Worm (Caenorhabditis elegans) whole organism, L3 larva: ENCODE measurements around the gene C07A9.13.

Experiments
- R02D3.7 ChIP-seq: fragments of 150-350 bp; optimal IDR thresholded peaks from 2 replicates; lab custom pipeline; 2014; ENCODE audit warnings: missing biosample characterization, missing genetic modification characterization
- ZK546.5 ChIP-seq: sonication (generic microtip); optimal IDR thresholded peaks from 2 replicates; lab custom pipeline; 2017; ENCODE audit warnings: missing biosample characterization, missing genetic modification characterization
- aly-2 ChIP-seq: fragments of 150-350 bp; optimal IDR thresholded peaks from 2 replicates; lab custom pipeline; 2014; ENCODE audit warnings: missing biosample characterization, missing genetic modification characterization
- ama-1 ChIP-seq: fragments of 150-350 bp; optimal IDR thresholded peaks from 2 replicates; lab custom pipeline; 2018
- ceh-16 ChIP-seq: sonication (generic microtip); optimal IDR thresholded peaks from 2 replicates; lab custom pipeline; 2017; ENCODE audit warnings: missing biosample characterization, missing genetic modification characterization
- ceh-28 ChIP-seq: fragments of 150-350 bp; optimal IDR thresholded peaks from 2 replicates; lab custom pipeline; 2014; ENCODE audit warnings: missing biosample characterization, missing genetic modification reagents, missing genetic modification characterization
- ceh-82 ChIP-seq: fragments of 150-350 bp; optimal IDR thresholded peaks from 2 replicates; lab custom pipeline; 2014; ENCODE audit warnings: missing biosample characterization, missing genetic modification characterization
- ceh-9 ChIP-seq: sonication (generic microtip); optimal IDR thresholded peaks from 2 replicates; lab custom pipeline; 2018; ENCODE audit warnings: missing biosample characterization, missing genetic modification characterization
- daf-12 ChIP-seq: fragments of 150-350 bp; optimal IDR thresholded peaks from 2 replicates; lab custom pipeline; 2014; ENCODE audit warnings: missing biosample characterization, missing genetic modification reagents, missing genetic modification characterization
- egl-27 ChIP-seq: sonication (generic microtip); optimal IDR thresholded peaks from 4 replicates; lab custom pipeline; 2017; ENCODE audit warnings: missing biosample characterization, missing genetic modification reagents, missing genetic modification characterization
- egl-5 ChIP-seq: fragments of 150-350 bp; optimal IDR thresholded peaks from 2 replicates; lab custom pipeline; 2017; ENCODE audit warnings: missing biosample characterization, missing genetic modification reagents, missing genetic modification characterization, inconsistent platforms
- elt-1 ChIP-seq: fragments of 150-350 bp; optimal IDR thresholded peaks from 2 replicates; lab custom pipeline; 2014; ENCODE audit warnings: missing biosample characterization, missing genetic modification characterization
- elt-2 ChIP-seq: sonication (generic microtip); optimal IDR thresholded peaks from 2 replicates; lab custom pipeline; 2016; ENCODE audit warnings: missing genetic modification reagents, mild to moderate bottlenecking, missing genetic modification characterization, missing compliant biosample characterization
- elt-3 ChIP-seq, 3 experiments: fragments of 150-350 bp in 1 of 3; sonication (generic microtip) in 2 of 3; optimal IDR thresholded peaks; 2 replicates in 2 of 3; 4 replicates in 1 of 3; lab custom pipeline; 2014 to 2017; ENCODE audit warnings: missing biosample characterization in 3 of 3, missing genetic modification characterization in 3 of 3
- eor-1 ChIP-seq, 2 experiments: fragments of 150-350 bp; optimal IDR thresholded peaks; 2 replicates each; lab custom pipeline; 2014 to 2018; ENCODE audit warnings: missing biosample characterization in 2 of 2, missing genetic modification characterization in 2 of 2
- fkh-10 ChIP-seq: sonication (generic microtip); optimal IDR thresholded peaks from 2 replicates; lab custom pipeline; 2017; ENCODE audit warnings: missing biosample characterization, missing genetic modification reagents, missing genetic modification characterization
- fkh-2 ChIP-seq: fragments of 150-350 bp; optimal IDR thresholded peaks from 2 replicates; lab custom pipeline; 2014; ENCODE audit warnings: missing biosample characterization, missing genetic modification reagents, missing genetic modification characterization
- fos-1 ChIP-seq: fragments of 150-350 bp; optimal IDR thresholded peaks from 2 replicates; lab custom pipeline; 2014; ENCODE audit warnings: missing biosample characterization, missing genetic modification characterization
- hmg-11 ChIP-seq: sonication (generic microtip); optimal IDR thresholded peaks from 2 replicates; lab custom pipeline; 2016; ENCODE audit warnings: missing genetic modification characterization, missing compliant biosample characterization
- jun-1 ChIP-seq: fragments of 150-350 bp; optimal IDR thresholded peaks from 2 replicates; lab custom pipeline; 2014; ENCODE audit warnings: missing biosample characterization, missing genetic modification reagents, missing genetic modification characterization
- lin-15B ChIP-seq: fragments of 150-350 bp; optimal IDR thresholded peaks from 2 replicates; lab custom pipeline; 2014; ENCODE audit warnings: missing biosample characterization, missing genetic modification characterization
- lin-39 ChIP-seq: fragments of 150-350 bp; optimal IDR thresholded peaks from 2 replicates; lab custom pipeline; 2018; ENCODE audit warnings: missing biosample characterization, missing genetic modification reagents, missing genetic modification characterization
- lsy-12 ChIP-seq: sonication (generic microtip); optimal IDR thresholded peaks from 2 replicates; lab custom pipeline; 2016; ENCODE audit warnings: mild to moderate bottlenecking, missing genetic modification characterization, missing compliant biosample characterization
- mdl-1 ChIP-seq: fragments of 150-350 bp; optimal IDR thresholded peaks from 2 replicates; lab custom pipeline; 2014; ENCODE audit warnings: missing biosample characterization, missing genetic modification characterization
- mml-1 ChIP-seq: fragments of 150-350 bp; sonication (generic microtip); optimal IDR thresholded peaks from 3 replicates; lab custom pipeline; 2014; ENCODE audit warnings: missing biosample characterization, missing genetic modification characterization
- nfya-1 ChIP-seq: sonication (generic microtip); optimal IDR thresholded peaks from 2 replicates; lab custom pipeline; 2017; ENCODE audit warnings: missing genetic modification characterization, mild to moderate bottlenecking, missing compliant biosample characterization, antibody characterized with exemption, moderate library complexity; ENCODE audit not compliant: insufficient read depth
- nhr-11 ChIP-seq: fragments of 150-350 bp; optimal IDR thresholded peaks from 2 replicates; lab custom pipeline; 2014; ENCODE audit warnings: missing biosample characterization, missing genetic modification characterization
- nhr-12 ChIP-seq: fragments of 150-350 bp; optimal IDR thresholded peaks from 2 replicates; lab custom pipeline; 2014; ENCODE audit warnings: missing biosample characterization, missing genetic modification characterization
- nhr-23 ChIP-seq: fragments of 150-350 bp; optimal IDR thresholded peaks from 2 replicates; lab custom pipeline; 2014; ENCODE audit warnings: missing biosample characterization, missing genetic modification reagents, missing genetic modification characterization
- nhr-237 ChIP-seq: fragments of 150-350 bp; optimal IDR thresholded peaks from 2 replicates; lab custom pipeline; 2014; ENCODE audit warnings: missing biosample characterization, missing genetic modification characterization
- nhr-25 ChIP-seq: sonication (generic microtip); optimal IDR thresholded peaks from 2 replicates; lab custom pipeline; 2017; ENCODE audit warnings: missing biosample characterization, missing genetic modification characterization
- nhr-28 ChIP-seq: fragments of 150-350 bp; optimal IDR thresholded peaks from 2 replicates; lab custom pipeline; 2014; ENCODE audit warnings: missing biosample characterization, missing genetic modification characterization
- nhr-43 ChIP-seq: sonication (generic microtip); optimal IDR thresholded peaks from 2 replicates; lab custom pipeline; 2016; ENCODE audit warnings: mild to moderate bottlenecking, missing genetic modification characterization, missing compliant biosample characterization; ENCODE audit not compliant: poor library complexity, severe bottlenecking
- nhr-67 ChIP-seq: fragments of 150-350 bp; optimal IDR thresholded peaks from 2 replicates; lab custom pipeline; 2014; ENCODE audit warnings: missing biosample characterization, missing genetic modification characterization
- nhr-76 ChIP-seq: fragments of 150-350 bp; sonication (generic microtip); optimal IDR thresholded peaks from 5 replicates; lab custom pipeline; 2014; ENCODE audit warnings: missing biosample characterization, missing genetic modification characterization
- nhr-77 ChIP-seq: fragments of 150-350 bp; optimal IDR thresholded peaks from 2 replicates; lab custom pipeline; 2014; ENCODE audit warnings: missing biosample characterization, missing genetic modification characterization
- pha-4 ChIP-seq: fragments of 150-350 bp; optimal IDR thresholded peaks from 2 replicates; lab custom pipeline; 2014; ENCODE audit warnings: missing biosample characterization, missing genetic modification reagents, missing genetic modification characterization
- pqm-1 ChIP-seq: fragments of 150-350 bp; optimal IDR thresholded peaks from 2 replicates; lab custom pipeline; 2017; ENCODE audit warnings: missing biosample characterization, missing genetic modification characterization, inconsistent platforms
- sea-2 ChIP-seq: fragments of 150-350 bp; sonication (generic microtip); optimal IDR thresholded peaks from 4 replicates; lab custom pipeline; 2014; ENCODE audit warnings: missing biosample characterization, missing genetic modification reagents, missing genetic modification characterization
- skn-1 ChIP-seq: fragments of 150-350 bp; optimal IDR thresholded peaks from 2 replicates; lab custom pipeline; 2014; ENCODE audit warnings: missing biosample characterization, missing genetic modification characterization
- snpc-4 ChIP-seq: fragments of 150-350 bp; optimal IDR thresholded peaks from 2 replicates; lab custom pipeline; 2014; ENCODE audit warnings: missing biosample characterization, missing genetic modification characterization
- tbx-2 ChIP-seq: sonication (generic microtip); optimal IDR thresholded peaks from 2 replicates; lab custom pipeline; 2016; ENCODE audit warnings: mild to moderate bottlenecking, missing genetic modification characterization, missing compliant biosample characterization
- unc-39 ChIP-seq: sonication (generic microtip); optimal IDR thresholded peaks from 4 replicates; lab custom pipeline; 2017; ENCODE audit warnings: missing biosample characterization, missing genetic modification characterization
- unc-62 ChIP-seq: fragments of 150-350 bp; sonication (generic microtip); optimal IDR thresholded peaks from 4 replicates; lab custom pipeline; 2014; ENCODE audit warnings: missing biosample characterization, missing genetic modification reagents, missing genetic modification characterization
- zag-1 ChIP-seq: fragments of 150-350 bp; optimal IDR thresholded peaks from 2 replicates; lab custom pipeline; 2014; ENCODE audit warnings: missing biosample characterization, missing genetic modification characterization
- ztf-11 ChIP-seq: fragments of 150-350 bp; optimal IDR thresholded peaks from 2 replicates; lab custom pipeline; 2014; ENCODE audit warnings: missing biosample characterization, missing genetic modification characterization
- ztf-4 ChIP-seq: fragments of 150-350 bp; optimal IDR thresholded peaks from 2 replicates; lab custom pipeline; 2014; ENCODE audit warnings: missing biosample characterization, missing genetic modification characterization

The C07A9.13 gene

ce11 chrIII:9717243-9717642, 36.1 kb upstream of the C07A9.13 start:
- no peak for TF ChIP-seq ztf-11
- TF ChIP-seq elt-3 (tag; optimal IDR thresholded peaks at IDR 0.05; lab: Kevin White, UChicago): no peak
- no peak for TF ChIP-seq mdl-1 (tag; lab: Kevin White, UChicago)
- TF ChIP-seq pqm-1: peak; percentile 67
- TF ChIP-seq eor-1 (tag; optimal IDR thresholded peaks at IDR 0.05; lab: Kevin White, UChicago): no peak
- no peak for TF ChIP-seq jun-1 (tag; lab: Kevin White, UChicago)
- peak; percentile 44 for TF ChIP-seq pha-4 (tag; lab: Kevin White, UChicago)
- TF ChIP-seq nhr-12 (tag; lab: Kevin White, UChicago): no peak
- peak; percentile 96 for TF ChIP-seq ama-1 (lab: Kevin White, UChicago)
- TF ChIP-seq nhr-43 (tag; lab: Kevin White, UChicago): peak; percentile 61
- no peak for TF ChIP-seq fos-1 (tag; lab: Kevin White, UChicago)
- no peak for TF ChIP-seq sea-2 (GFP tag; lab: Kevin White, UChicago)
- TF ChIP-seq zag-1: no peak
- TF ChIP-seq nhr-67: no peak
- no peak for TF ChIP-seq unc-62 (GFP tag; lab: Kevin White, UChicago)
- no peak for TF ChIP-seq ztf-4 (tag; lab: Kevin White, UChicago)
- no peak for TF ChIP-seq ZK546.5 (tag; lab: Kevin White, UChicago)
- no peak for TF ChIP-seq hmg-11 (tag; lab: Kevin White, UChicago)
- TF ChIP-seq lsy-12 (tag; lab: Kevin White, UChicago): peak; percentile 71
- TF ChIP-seq nhr-25 (tag; lab: Kevin White, UChicago): peak; percentile 18
- peak; percentile 31 for TF ChIP-seq lin-15B
- TF ChIP-seq nhr-76 (tag; lab: Kevin White, UChicago): no peak
- peak; percentile 80 for TF ChIP-seq nhr-23 (tag; lab: Kevin White, UChicago)
- no peak for TF ChIP-seq elt-1 (tag; lab: Kevin White, UChicago)
- TF ChIP-seq egl-27: no peak
- TF ChIP-seq mml-1: no peak
- no peak for TF ChIP-seq daf-12 (tag; lab: Kevin White, UChicago)
- no peak for TF ChIP-seq egl-5 (tag; lab: Kevin White, UChicago)
- TF ChIP-seq elt-2 (tag; lab: Kevin White, UChicago): peak; percentile 75
- TF ChIP-seq tbx-2 (tag; lab: Kevin White, UChicago): peak; percentile 45
- TF ChIP-seq fkh-10 (GFP tag; lab: Kevin White, UChicago): no peak
- peak; percentile 75 for TF ChIP-seq nfya-1
- TF ChIP-seq lin-39: peak; percentile 61
- peak; percentile 99 for TF ChIP-seq snpc-4 (tag; lab: Kevin White, UChicago)
- TF ChIP-seq ceh-82 (tag; lab: Kevin White, UChicago): peak; percentile 13
- TF ChIP-seq skn-1 (tag; lab: Kevin White, UChicago): no peak
- TF ChIP-seq fkh-2: no peak
- TF ChIP-seq nhr-77 (tag; lab: Kevin White, UChicago): peak; percentile 34
- no peak for TF ChIP-seq nhr-11 (tag; lab: Kevin White, UChicago)
- TF ChIP-seq aly-2 (tag; lab: Kevin White, UChicago): peak; percentile 43
- TF ChIP-seq nhr-237 (tag; lab: Kevin White, UChicago): no peak
- TF ChIP-seq ceh-9: no peak
- TF ChIP-seq ceh-28 (tag; lab: Kevin White, UChicago): peak; percentile 59
- TF ChIP-seq ceh-16: no peak
- peak; percentile 20 for TF ChIP-seq R02D3.7 (tag; lab: Kevin White, UChicago)
- TF ChIP-seq nhr-28 (tag; lab: Kevin White, UChicago): no peak
- TF ChIP-seq unc-39 (tag; lab: Kevin White, UChicago): no peak
